Worm (Caenorhabditis elegans): Measurements from ENCODE around the gene R02F11.12.

ce11 chrV:4839913-4840312, 49.4 kb downstream of the R02F11.12 start, which contains the start of gene nas-9:
- no peak for TF ChIP-seq F13C5.2 (tag; optimal IDR thresholded peaks at IDR 0.05)
- TF ChIP-seq ama-1 (optimal IDR thresholded peaks at IDR 0.05) = no peak
- no peak for TF ChIP-seq B0310.2 (tag; optimal IDR thresholded peaks at IDR 0.05)
- no peak for TF ChIP-seq scrt-1 (GFP tag; IDR thresholded peaks at IDR 0.05)
- TF ChIP-seq flt-1 (GFP tag; IDR thresholded peaks at IDR 0.05) = no peak
- TF ChIP-seq hnd-1 (tag; optimal IDR thresholded peaks at IDR 0.05) = no peak
- no peak for TF ChIP-seq ceh-36 (tag; optimal IDR thresholded peaks at IDR 0.05)
- TF ChIP-seq tbx-37 (GFP tag; conservative IDR thresholded peaks at IDR 0.05) = no peak

All from whole organism, early embryonic.